Fruit fly (Drosophila melanogaster) whole organism, embryonic: ENCODE results near the gene CG17841.

ENCODE experiments used
- Adf1 ChIP-seq: fragments of 200-800 bp; sonication (Bioruptor generic); IDR thresholded peaks from 2 replicates; pipeline ENCODE4 v1.3.6; 2022; ENCODE audit warnings: missing biosample characterization, missing genetic modification characterization
- Asciz ChIP-seq: fragments of 200-800 bp; sonication (Bioruptor generic); optimal IDR thresholded peaks from 2 replicates; lab custom pipeline; 2017; ENCODE audit warnings: missing biosample characterization, mild to moderate bottlenecking, missing genetic modification characterization, missing genetic modification reagents
- CG10543 ChIP-seq: fragments of 200-800 bp; sonication (Bioruptor generic); optimal IDR thresholded peaks from 3 replicates; lab custom pipeline; 2017; ENCODE audit warnings: missing biosample characterization, mild to moderate bottlenecking, missing genetic modification characterization, moderate library complexity
- CG10979 ChIP-seq: fragments of 200-800 bp; sonication (Bioruptor generic); optimal IDR thresholded peaks from 2 replicates; lab custom pipeline; 2018; ENCODE audit warnings: missing biosample characterization, mild to moderate bottlenecking, missing genetic modification characterization, moderate library complexity
- CG11085 ChIP-seq: fragments of 200-800 bp; sonication (Bioruptor generic); IDR thresholded peaks from 2 replicates; pipeline ENCODE4 v1.3.6; 2022; ENCODE audit warnings: missing biosample characterization, missing genetic modification characterization
- CG11695 ChIP-seq: fragments of 200-800 bp; sonication (Bioruptor generic); IDR thresholded peaks from 3 replicates; pipeline ENCODE4 v1.3.6; 2022; ENCODE audit warnings: missing biosample characterization, missing genetic modification characterization
- CG12391 ChIP-seq: fragments of 200-800 bp; sonication (Bioruptor generic); optimal IDR thresholded peaks from 3 replicates; lab custom pipeline; 2018; ENCODE audit warnings: missing biosample characterization, mild to moderate bottlenecking, missing genetic modification characterization, moderate library complexity
- CG12659 ChIP-seq: fragments of 200-800 bp; sonication (Bioruptor generic); optimal IDR thresholded peaks from 3 replicates; lab custom pipeline; 2017; ENCODE audit warnings: mild to moderate bottlenecking, missing biosample characterization, missing genetic modification reagents, missing genetic modification characterization
- CG16779 ChIP-seq: fragments of 200-800 bp; sonication (Bioruptor generic); IDR thresholded peaks from 2 replicates; pipeline ENCODE4 v1.3.6; 2022; ENCODE audit warnings: missing biosample characterization, missing genetic modification characterization
- CG17568 ChIP-seq: fragments of 200-800 bp; sonication (Bioruptor generic); optimal IDR thresholded peaks from 2 replicates; lab custom pipeline; 2018; ENCODE audit warnings: missing biosample characterization, mild to moderate bottlenecking, missing genetic modification characterization, moderate library complexity
- CG2202 ChIP-seq: fragments of 200-800 bp; sonication (Bioruptor generic); optimal IDR thresholded peaks from 2 replicates; lab custom pipeline; 2018; ENCODE audit warnings: missing biosample characterization, mild to moderate bottlenecking, missing genetic modification characterization
- CG2712 ChIP-seq: fragments of 200-800 bp; optimal IDR thresholded peaks from 3 replicates; lab custom pipeline; 2019; ENCODE audit warnings: missing biosample characterization, mild to moderate bottlenecking, missing genetic modification characterization, moderate library complexity
- CG34224 ChIP-seq: fragments of 200-800 bp; sonication (Bioruptor generic); IDR thresholded peaks from 3 replicates; pipeline ENCODE4 v1.3.6; 2022; ENCODE audit warnings: missing biosample characterization, missing genetic modification characterization; ENCODE audit not compliant: partially characterized antibody
- CG4404 ChIP-seq: fragments of 200-800 bp; sonication (Bioruptor generic); IDR thresholded peaks from 2 replicates; pipeline ENCODE4 v1.3.6; 2022; ENCODE audit warnings: missing biosample characterization, missing genetic modification characterization
- CG4730 ChIP-seq: fragments of 200-800 bp; sonication (Bioruptor generic); IDR thresholded peaks from 2 replicates; pipeline ENCODE4 v1.3.6; 2022; ENCODE audit warnings: missing biosample characterization, missing genetic modification characterization
- CG5953 ChIP-seq: fragments of 200-800 bp; sonication (Bioruptor generic); IDR thresholded peaks from 2 replicates; pipeline ENCODE4 v1.3.6; 2022; ENCODE audit warnings: missing biosample characterization, missing genetic modification characterization
- CG8944 ChIP-seq: fragments of 200-800 bp; sonication (Bioruptor generic); optimal IDR thresholded peaks from 3 replicates; lab custom pipeline; 2016; ENCODE audit warnings: missing biosample characterization, missing genetic modification characterization
- CG9215 ChIP-seq: fragments of 200-800 bp; sonication (Bioruptor generic); IDR thresholded peaks from 2 replicates; pipeline ENCODE4 v1.3.6; 2022; ENCODE audit warnings: missing biosample characterization, missing genetic modification characterization
- CG9609 ChIP-seq: fragments of 200-800 bp; sonication (Bioruptor generic); optimal IDR thresholded peaks from 3 replicates; lab custom pipeline; 2016; ENCODE audit warnings: missing biosample characterization, missing genetic modification characterization
- CHES-1-like ChIP-seq: fragments of 200-800 bp; sonication (Bioruptor generic); optimal IDR thresholded peaks from 2 replicates; lab custom pipeline; 2016; ENCODE audit warnings: missing biosample characterization, missing genetic modification characterization
- CTCF ChIP-seq: fragments of 200-800 bp; sonication (Bioruptor generic); optimal IDR thresholded peaks from 2 replicates; lab custom pipeline; 2017; ENCODE audit warnings: missing biosample characterization, mild to moderate bottlenecking, missing genetic modification characterization, moderate library complexity
- CrebB ChIP-seq: fragments of 200-800 bp; sonication (Bioruptor generic); optimal IDR thresholded peaks from 3 replicates; lab custom pipeline; 2018; ENCODE audit warnings: missing biosample characterization, mild to moderate bottlenecking, missing genetic modification characterization
- HHEX ChIP-seq: fragments of 200-800 bp; sonication (Bioruptor generic); optimal IDR thresholded peaks from 3 replicates; lab custom pipeline; 2017; ENCODE audit warnings: missing biosample characterization, mild to moderate bottlenecking, missing genetic modification characterization, missing genetic modification reagents
- HmgD ChIP-seq: fragments of 200-800 bp; sonication (Bioruptor generic); optimal IDR thresholded peaks from 3 replicates; lab custom pipeline; 2016; ENCODE audit warnings: missing biosample characterization, missing genetic modification characterization
- HmgZ ChIP-seq: fragments of 200-800 bp; sonication (Bioruptor generic); optimal IDR thresholded peaks from 2 replicates; lab custom pipeline; 2018; ENCODE audit warnings: missing biosample characterization, mild to moderate bottlenecking, missing genetic modification characterization
- Hr51 ChIP-seq, 2 experiments: fragments of 200-800 bp; sonication (Bioruptor generic); optimal IDR thresholded peaks; 2 replicates in 1 of 2; 3 replicates in 1 of 2; lab custom pipeline; 2016 to 2018; ENCODE audit warnings: missing biosample characterization in 2 of 2, missing genetic modification characterization in 2 of 2, mild to moderate bottlenecking in 1 of 2, moderate library complexity in 1 of 2
- Hr78 ChIP-seq, 2 experiments: fragments of 200-800 bp in 1 of 2; fragments of >200 bp in 1 of 2; sonication (Bioruptor generic) in 1 of 2; optimal IDR thresholded peaks; 2 replicates each; lab custom pipeline; 2017 to 2019; ENCODE audit warnings: missing biosample characterization in 2 of 2, missing genetic modification characterization in 2 of 2, mild to moderate bottlenecking in 1 of 2, moderate library complexity in 1 of 2
- Nf-YC ChIP-seq: fragments of 200-800 bp; optimal IDR thresholded peaks from 3 replicates; lab custom pipeline; 2019; ENCODE audit warnings: missing biosample characterization, mild to moderate bottlenecking, missing genetic modification characterization, moderate library complexity
- Poxn ChIP-seq: fragments of 200-800 bp; sonication (Bioruptor generic); IDR thresholded peaks from 2 replicates; pipeline ENCODE4 v1.3.6; 2022; ENCODE audit warnings: missing biosample characterization, missing genetic modification characterization
- Vsx1 ChIP-seq: fragments of 200-800 bp; sonication (Bioruptor generic); optimal IDR thresholded peaks from 2 replicates; lab custom pipeline; 2017; ENCODE audit warnings: missing biosample characterization, mild to moderate bottlenecking, missing genetic modification characterization, missing genetic modification reagents
- al ChIP-seq: fragments of 200-800 bp; sonication (Bioruptor generic); IDR thresholded peaks from 2 replicates; pipeline ENCODE4 v1.3.6; 2022; ENCODE audit warnings: missing biosample characterization, missing genetic modification characterization
- chif ChIP-seq, 2 experiments: fragments of 200-800 bp; sonication (Bioruptor generic); optimal IDR thresholded peaks; 3 replicates each; lab custom pipeline; 2016; ENCODE audit warnings: missing biosample characterization in 2 of 2, missing genetic modification characterization in 2 of 2
- crp ChIP-seq, 2 experiments: fragments of 200-800 bp; sonication (Bioruptor generic); optimal IDR thresholded peaks; 2 replicates in 1 of 2; 3 replicates in 1 of 2; lab custom pipeline; 2017; ENCODE audit warnings: missing biosample characterization in 2 of 2, missing genetic modification characterization in 2 of 2, mild to moderate bottlenecking in 1 of 2, moderate library complexity in 1 of 2
- dysf ChIP-seq: fragments of 200-800 bp; sonication (Bioruptor generic); IDR thresholded peaks from 3 replicates; pipeline ENCODE4 v1.3.6; 2022; ENCODE audit warnings: missing biosample characterization, missing genetic modification characterization
- eve ChIP-seq, 2 experiments: fragments of >200 bp; optimal IDR thresholded peaks; 2 replicates each; lab custom pipeline; 2017; ENCODE audit warnings: missing biosample characterization in 2 of 2, missing genetic modification characterization in 2 of 2
- fru ChIP-seq: fragments of >200 bp; optimal IDR thresholded peaks from 2 replicates; lab custom pipeline; 2017
- ftz-f1 ChIP-seq: fragments of 200-800 bp; sonication (Bioruptor generic); optimal IDR thresholded peaks from 2 replicates; lab custom pipeline; 2016; ENCODE audit warnings: missing biosample characterization, missing genetic modification characterization
- gro ChIP-seq: fragments of 200-800 bp; sonication (Bioruptor generic); optimal IDR thresholded peaks from 2 replicates; lab custom pipeline; 2016; ENCODE audit warnings: missing biosample characterization, missing genetic modification characterization
- lmd ChIP-seq: fragments of 200-800 bp; sonication (Bioruptor generic); IDR thresholded peaks from 2 replicates; pipeline ENCODE4 v1.3.6; 2022; ENCODE audit warnings: missing biosample characterization, missing genetic modification characterization
- maf-S ChIP-seq: fragments of 200-800 bp; sonication (Bioruptor generic); optimal IDR thresholded peaks from 2 replicates; lab custom pipeline; 2016; ENCODE audit warnings: missing biosample characterization, missing genetic modification characterization
- mirr ChIP-seq: fragments of 200-800 bp; sonication (Bioruptor generic); optimal IDR thresholded peaks from 3 replicates; lab custom pipeline; 2018; ENCODE audit warnings: missing biosample characterization, mild to moderate bottlenecking, missing genetic modification characterization
- nom ChIP-seq: fragments of 200-800 bp; sonication (Bioruptor generic); optimal IDR thresholded peaks from 2 replicates; lab custom pipeline; 2017; ENCODE audit warnings: missing biosample characterization, missing genetic modification characterization, mild to moderate bottlenecking, moderate library complexity, missing genetic modification reagents
- psq ChIP-seq: fragments of 200-800 bp; sonication (Bioruptor generic); optimal IDR thresholded peaks from 2 replicates; lab custom pipeline; 2017; ENCODE audit warnings: missing biosample characterization, missing genetic modification characterization
- pum ChIP-seq: fragments of 200-800 bp; sonication (Bioruptor generic); optimal IDR thresholded peaks from 2 replicates; lab custom pipeline; 2016; ENCODE audit warnings: missing biosample characterization, missing genetic modification characterization
- repo ChIP-seq: fragments of 200-800 bp; sonication (Bioruptor generic); optimal IDR thresholded peaks from 2 replicates; lab custom pipeline; 2016; ENCODE audit warnings: missing biosample characterization, missing genetic modification characterization
- run ChIP-seq: fragments of 200-800 bp; sonication (Bioruptor generic); optimal IDR thresholded peaks from 3 replicates; lab custom pipeline; 2018; ENCODE audit warnings: missing biosample characterization, mild to moderate bottlenecking, missing genetic modification characterization
- sim ChIP-seq: fragments of 200-800 bp; sonication (Bioruptor generic); IDR thresholded peaks from 2 replicates; pipeline ENCODE4 v1.3.6; 2022; ENCODE audit warnings: missing biosample characterization, missing genetic modification characterization
- sqz ChIP-seq: fragments of 200-800 bp; sonication (Bioruptor generic); optimal IDR thresholded peaks from 3 replicates; lab custom pipeline; 2018; ENCODE audit warnings: missing biosample characterization, mild to moderate bottlenecking, missing genetic modification characterization
- sr ChIP-seq: fragments of 200-800 bp; sonication (Bioruptor generic); IDR thresholded peaks from 3 replicates; pipeline ENCODE4 v1.3.6; 2022; ENCODE audit warnings: missing biosample characterization, missing genetic modification characterization
- tna ChIP-seq: fragments of 200-800 bp; sonication (Bioruptor generic); IDR thresholded peaks from 2 replicates; pipeline ENCODE4 v1.3.6; 2022; ENCODE audit warnings: missing biosample characterization, missing genetic modification characterization; ENCODE audit not compliant: partially characterized antibody
- usp ChIP-seq: fragments of >200 bp; optimal IDR thresholded peaks from 2 replicates; lab custom pipeline; 2017; ENCODE audit warnings: missing biosample characterization, missing genetic modification characterization

The CG17841 gene

DNA sequence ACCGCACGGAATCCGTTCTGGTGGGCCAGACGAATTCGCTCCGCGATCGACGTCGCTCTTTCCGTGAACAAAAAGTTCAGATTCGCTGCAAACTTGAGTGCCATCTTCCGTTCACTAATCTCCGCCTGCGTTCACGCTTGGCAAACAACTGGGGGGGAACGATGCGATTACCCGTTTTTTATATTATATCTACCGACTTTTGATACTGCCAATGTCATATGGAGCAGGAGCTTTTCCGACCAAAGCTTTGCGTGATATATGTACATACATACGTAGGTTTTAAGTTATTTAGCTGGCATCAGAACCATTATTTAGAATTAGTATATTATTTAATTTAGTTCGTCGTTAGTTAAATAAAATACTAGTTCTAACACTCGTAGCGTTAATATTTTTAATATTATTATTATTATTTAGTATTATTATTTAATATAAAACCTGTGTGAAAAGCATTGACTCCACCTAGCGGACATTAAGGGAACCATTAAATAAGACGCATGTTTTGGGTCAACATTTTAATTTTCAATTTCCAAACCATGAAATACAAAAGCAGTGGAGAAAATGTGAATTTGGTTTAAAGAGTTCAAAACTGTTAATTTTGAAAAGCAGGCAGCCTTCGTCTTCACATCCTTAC, 38.1 kb upstream of the CG17841 start, which contains the start of gene Gip (continued):
- TF ChIP-seq CG10543 (GFP tag; lab: Kevin White, UChicago) (peak; percentile 31), CG9609 (GFP tag; lab: Kevin White, UChicago) (no peak), lmd (GFP tag; lab: Robert Waterston, UW) (no peak), CG4730 (GFP tag; lab: Robert Waterston, UW) (no peak), CrebB (tag; lab: Kevin White, UChicago) (peak; percentile 33), Adf1 (GFP tag; lab: Robert Waterston, UW) (peak; percentile 50), CG9215 (GFP tag; lab: Robert Waterston, UW) (peak; percentile 56), tna (no peak), CG12659 (peak; percentile 1), crp (GFP tag; optimal IDR thresholded peaks at IDR 0.05; lab: Kevin White, UChicago) (peak in 1 of 2 experiments; percentile 4), CHES-1-like (GFP tag; lab: Kevin White, UChicago) (no peak), sr (GFP tag; lab: Robert Waterston, UW) (no peak), CG34224 (GFP tag; lab: Robert Waterston, UW) (no peak), CG2712 (tag; lab: Kevin White, UChicago) (no peak), dysf (GFP tag; lab: Robert Waterston, UW) (no peak), CG11085 (GFP tag; lab: Robert Waterston, UW) (no peak), eve (GFP tag; optimal IDR thresholded peaks at IDR 0.05; lab: Kevin White, UChicago) (no peak), CG5953 (GFP tag; lab: Robert Waterston, UW) (no peak), CG12391 (tag; lab: Kevin White, UChicago) (peak; percentile 0), Hr51 (GFP tag; optimal IDR thresholded peaks at IDR 0.05; lab: Kevin White, UChicago) (peak in 1 of 2 experiments; percentile 15), HmgD (GFP tag; lab: Kevin White, UChicago) (no peak), CG4404 (GFP tag; lab: Robert Waterston, UW) (no peak), CG10979 (tag; lab: Kevin White, UChicago) (peak; percentile 72), Vsx1 (GFP tag; lab: Kevin White, UChicago) (no peak), Poxn (no peak), Nf-YC (tag; lab: Kevin White, UChicago) (peak; percentile 29), chif (GFP tag; optimal IDR thresholded peaks at IDR 0.05; lab: Kevin White, UChicago) (no peak), sim (GFP tag; lab: Robert Waterston, UW) (0 out of 2 replicates have a peak, but pooled peaks have one; percentile 16), CG11695 (GFP tag; lab: Robert Waterston, UW) (no peak), al (GFP tag; lab: Robert Waterston, UW) (no peak), sqz (GFP tag; lab: Kevin White, UChicago) (peak; percentile 74), repo (GFP tag; lab: Kevin White, UChicago) (no peak), ftz-f1 (peak; percentile 55), fru (lab: Kevin White, UChicago) (no peak), psq (GFP tag; lab: Kevin White, UChicago) (no peak), Asciz (GFP tag; lab: Kevin White, UChicago) (no peak), Hr78 (GFP tag; optimal IDR thresholded peaks at IDR 0.05; lab: Kevin White, UChicago) (peak in 1 of 2 experiments; percentile 20), CG8944 (GFP tag; lab: Kevin White, UChicago) (no peak), HmgZ (peak; percentile 19), CG16779 (GFP tag; lab: Robert Waterston, UW) (no peak), CG2202 (no peak), HHEX (peak; percentile 17), pum (no peak), maf-S (no peak), gro (GFP tag; lab: Kevin White, UChicago) (peak; percentile 35), usp (GFP tag; lab: Kevin White, UChicago) (no peak), run (tag; lab: Kevin White, UChicago) (no peak), CG17568 (GFP tag; lab: Kevin White, UChicago) (no peak), nom (GFP tag; lab: Kevin White, UChicago) (peak; percentile 39), CTCF (GFP tag; lab: Kevin White, UChicago) (peak; percentile 90), mirr (GFP tag; lab: Kevin White, UChicago) (peak; percentile 34)
